Worm (Caenorhabditis elegans) whole organism, L4/young adult: ENCODE data around the gene pam-1.

Experiments
- W03F9.2 ChIP-seq: fragments of 150-350 bp; optimal IDR thresholded peaks from 2 replicates; lab custom pipeline; 2014; ENCODE audit warnings: missing biosample characterization, missing genetic modification characterization
- dao-5 ChIP-seq: sonication (generic microtip); optimal IDR thresholded peaks from 2 replicates; lab custom pipeline; 2016; ENCODE audit warnings: missing genotype, missing genetic modification characterization, moderate library complexity, missing compliant biosample characterization
- him-1 ChIP-seq: sonication (generic microtip); optimal IDR thresholded peaks from 2 replicates; lab custom pipeline; 2016; ENCODE audit warnings: missing genotype, missing genetic modification reagents, missing genetic modification characterization, missing compliant biosample characterization

ce11 chrIV:7521591-7521990 is 29.0 kb downstream of the pam-1 start:
- no peak for TF ChIP-seq him-1 (tag; lab: Kevin White, UChicago)
- no peak for TF ChIP-seq dao-5
- TF ChIP-seq W03F9.2 (tag; lab: Kevin White, UChicago), result no peak
